Worm (Caenorhabditis elegans): ENCODE measurements around the gene C05C10.5.

Gene C05C10.5

ce11 chrII:9986635-9987575, 48.1 kb downstream of the C05C10.5 start:
- TF ChIP-seq ceh-90 (tag; optimal IDR thresholded peaks at IDR 0.05), result no peak
- TF ChIP-seq swsn-7 (tag; optimal IDR thresholded peaks at IDR 0.05), result no peak
- TF ChIP-seq skn-1 (tag; optimal IDR thresholded peaks at IDR 0.05), result no peak
- no peak for TF ChIP-seq isw-1 (GFP tag; IDR thresholded peaks at IDR 0.05)
- TF ChIP-seq elt-2 (tag; optimal IDR thresholded peaks at IDR 0.05), result no peak
- TF ChIP-seq vab-15 (tag; optimal IDR thresholded peaks at IDR 0.05), result no peak
- TF ChIP-seq C34B4.2 (tag; optimal IDR thresholded peaks at IDR 0.05), result no peak
- TF ChIP-seq pag-3 (tag; optimal IDR thresholded peaks at IDR 0.05; ENCODE audit: borderline replicate concordance, insufficient read depth), result no peak
- TF ChIP-seq lin-15B (tag; optimal IDR thresholded peaks at IDR 0.05), result no peak
- TF ChIP-seq zag-1 (tag; optimal IDR thresholded peaks at IDR 0.05), result no peak
- TF ChIP-seq sox-4 (tag; optimal IDR thresholded peaks at IDR 0.05), result no peak
- no peak for TF ChIP-seq irx-1 (tag; optimal IDR thresholded peaks at IDR 0.05)
- TF ChIP-seq snu-23 (GFP tag; optimal IDR thresholded peaks at IDR 0.05), result no peak
- TF ChIP-seq jun-1 (tag; optimal IDR thresholded peaks at IDR 0.05), result no peak
- TF ChIP-seq hlh-4 (tag; optimal IDR thresholded peaks at IDR 0.05), result no peak
- TF ChIP-seq fkh-8 (tag; optimal IDR thresholded peaks at IDR 0.05), result no peak
- no peak for TF ChIP-seq nhr-12 (tag; optimal IDR thresholded peaks at IDR 0.05)
- peak in 1 of 2 experiments; percentile 39 for TF ChIP-seq ztf-11 (tag; optimal IDR thresholded peaks at IDR 0.05)
- no peak for TF ChIP-seq mef-2 (tag; optimal IDR thresholded peaks at IDR 0.05)
- TF ChIP-seq unc-130 (tag; optimal IDR thresholded peaks at IDR 0.05), result no peak
- TF ChIP-seq egl-13 (tag; optimal IDR thresholded peaks at IDR 0.05), result no peak
- TF ChIP-seq nhr-85 (tag), result peak; percentile 82
- TF ChIP-seq unc-30 (tag; optimal IDR thresholded peaks at IDR 0.05), result no peak
- no peak for TF ChIP-seq hpl-2 (GFP tag; optimal IDR thresholded peaks at IDR 0.05)
- no peak for TF ChIP-seq nhr-47 (tag; optimal IDR thresholded peaks at IDR 0.05)
- TF ChIP-seq ceh-88 (GFP tag; IDR thresholded peaks at IDR 0.05), result no peak
- TF ChIP-seq xbp-1 (tag; optimal IDR thresholded peaks at IDR 0.05), result no peak
- TF ChIP-seq tbx-2 (tag; optimal IDR thresholded peaks at IDR 0.05), result peak; percentile 11
- TF ChIP-seq pqm-1 (tag; optimal IDR thresholded peaks at IDR 0.05), result no peak
- TF ChIP-seq snpc-4 (tag; optimal IDR thresholded peaks at IDR 0.05), result no peak
- no peak for TF ChIP-seq lin-39 (tag; optimal IDR thresholded peaks at IDR 0.05)
- no peak for TF ChIP-seq pax-3 (tag; optimal IDR thresholded peaks at IDR 0.05)
- TF ChIP-seq C04F5.9 (tag; optimal IDR thresholded peaks at IDR 0.05), result no peak
- no peak for TF ChIP-seq hlh-17 (GFP tag; optimal IDR thresholded peaks at IDR 0.05; ENCODE audit: borderline replicate concordance)
- no peak for TF ChIP-seq nhr-20 (tag; optimal IDR thresholded peaks at IDR 0.05)
- no peak for TF ChIP-seq ets-5 (GFP tag; IDR thresholded peaks at IDR 0.05)
- peak; percentile 27; the same call in 1 of the 2 replicates for TF ChIP-seq nhr-19 (GFP tag; conservative IDR thresholded peaks at IDR 0.05)
- TF ChIP-seq nhr-76 (tag; optimal IDR thresholded peaks at IDR 0.05), result no peak
- peak; percentile 18 for TF ChIP-seq nhr-71 (tag; optimal IDR thresholded peaks at IDR 0.05)
- peak; percentile 99 for TF ChIP-seq dsc-1 (tag; optimal IDR thresholded peaks at IDR 0.05)
- no peak for TF ChIP-seq lir-3 (tag; optimal IDR thresholded peaks at IDR 0.05; ENCODE audit: poor library complexity)
- no peak for TF ChIP-seq lin-13 (GFP tag; optimal IDR thresholded peaks at IDR 0.05)
- no peak for TF ChIP-seq sptf-1 (tag; optimal IDR thresholded peaks at IDR 0.05)
- TF ChIP-seq fos-1 (tag; optimal IDR thresholded peaks at IDR 0.05), result no peak
- TF ChIP-seq rnt-1 (tag; optimal IDR thresholded peaks at IDR 0.05), result peak; percentile 34
- no peak for TF ChIP-seq nhr-11 (tag; optimal IDR thresholded peaks at IDR 0.05)
- TF ChIP-seq fkh-4 (tag; optimal IDR thresholded peaks at IDR 0.05; ENCODE audit: borderline replicate concordance), result peak; percentile 96
- peak in 2 of 6 experiments; percentile 22 to 41 for TF ChIP-seq elt-3 (tag; optimal IDR thresholded peaks at IDR 0.05)
- no peak for TF ChIP-seq mab-9 (GFP tag; IDR thresholded peaks at IDR 0.05)
- peak; percentile 2 for TF ChIP-seq blmp-1 (tag; optimal IDR thresholded peaks at IDR 0.05)
- TF ChIP-seq lin-14 (GFP tag; optimal IDR thresholded peaks at IDR 0.05), result peak; percentile 45
